Fruit fly (Drosophila melanogaster): ENCODE results near the gene Adck5.

The Adck5 gene

DNA sequence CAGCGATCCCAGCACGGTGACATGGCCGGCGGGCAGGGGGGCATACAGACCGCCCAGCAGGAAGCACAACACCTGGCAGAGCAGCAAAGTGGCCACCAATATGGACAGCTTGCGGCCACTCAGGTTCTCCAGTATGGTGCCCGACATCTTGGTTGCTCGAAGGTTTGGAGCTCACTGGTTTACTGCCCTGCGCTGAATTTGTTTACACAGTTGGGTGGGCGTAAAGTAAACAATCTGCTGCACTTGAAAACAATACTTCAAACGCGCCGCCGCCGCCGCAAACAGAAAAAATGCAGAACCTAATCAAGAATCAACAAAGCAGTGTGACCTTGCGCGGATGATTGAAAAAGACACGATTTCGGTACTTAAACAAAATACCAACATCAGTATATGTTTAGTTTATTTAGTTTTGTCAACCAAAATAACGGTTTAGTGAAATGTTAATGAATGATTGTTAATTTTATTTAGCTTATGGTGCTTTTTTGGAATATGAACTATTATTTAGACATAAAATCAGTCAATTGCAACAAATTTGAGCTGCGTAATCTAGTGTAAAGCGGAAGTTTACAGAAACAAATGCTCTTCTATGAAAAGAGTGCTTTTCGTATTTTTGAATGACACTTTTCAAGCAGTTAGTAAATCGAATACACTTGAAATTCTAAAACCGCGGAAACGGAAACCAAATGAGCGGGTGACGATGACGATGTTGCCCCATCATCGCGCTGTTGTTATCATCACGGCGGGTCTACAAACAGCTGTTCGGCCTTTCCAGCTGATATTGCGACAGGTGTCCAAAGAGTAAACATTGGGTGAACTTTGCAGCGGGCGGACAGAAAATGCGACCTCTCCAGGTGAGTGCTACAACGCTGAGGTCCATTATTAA, at the start of gene Adck5, which contains the start of gene wls:
Adck5 (plus strand) TSS at position 519 of the 883 bp plus-strand sequence.
wls (minus strand) TSS at position 327 of the 883 bp plus-strand sequence.
- TF ChIP-seq HLH106 (tag; optimal IDR thresholded peaks at IDR 0.05) (peak; percentile 45), foxo (GFP tag; optimal IDR thresholded peaks at IDR 0.05) (peak in 1 of 2 experiments; percentile 30), Abd-B (GFP tag; optimal IDR thresholded peaks at IDR 0.05) (no peak), GATAd (GFP tag; optimal IDR thresholded peaks at IDR 0.05) (no peak), CrebA (GFP tag; optimal IDR thresholded peaks at IDR 0.05; ENCODE audit: borderline replicate concordance) (no peak), h (GFP tag; optimal IDR thresholded peaks at IDR 0.05) (peak; percentile 72), ey (GFP tag; optimal IDR thresholded peaks at IDR 0.05) (peak; percentile 15), br (GFP tag; optimal IDR thresholded peaks at IDR 0.05) (peak; percentile 80), Hr83 (GFP tag; optimal IDR thresholded peaks at IDR 0.05; ENCODE audit: poor library complexity, severe bottlenecking) (peak; percentile 87), CG9705 (GFP tag; optimal IDR thresholded peaks at IDR 0.05) (peak; percentile 56), woc (GFP tag; optimal IDR thresholded peaks at IDR 0.05) (no peak), pan (optimal IDR thresholded peaks at IDR 0.05) (no peak), OdsH (GFP tag; optimal IDR thresholded peaks at IDR 0.05) (peak; percentile 64), usp (GFP tag; optimal IDR thresholded peaks at IDR 0.05) (no peak), fru (GFP tag; optimal IDR thresholded peaks at IDR 0.05) (peak; percentile 63), dmrt93B (GFP tag; optimal IDR thresholded peaks at IDR 0.05) (peak; percentile 74), Sp1 (GFP tag; optimal IDR thresholded peaks at IDR 0.05) (peak; percentile 57), Vsx2 (GFP tag; optimal IDR thresholded peaks at IDR 0.05; ENCODE audit: partially characterized antibody) (no peak), psq (GFP tag; optimal IDR thresholded peaks at IDR 0.05) (peak; percentile 9), Hr78 (GFP tag; optimal IDR thresholded peaks at IDR 0.05) (no peak), rgr (GFP tag; optimal IDR thresholded peaks at IDR 0.05) (peak; percentile 82), Jra (GFP tag; optimal IDR thresholded peaks at IDR 0.05) (no peak), N (GFP tag; optimal IDR thresholded peaks at IDR 0.05) (no peak), sv (GFP tag; optimal IDR thresholded peaks at IDR 0.05) (no peak)

DNA sequence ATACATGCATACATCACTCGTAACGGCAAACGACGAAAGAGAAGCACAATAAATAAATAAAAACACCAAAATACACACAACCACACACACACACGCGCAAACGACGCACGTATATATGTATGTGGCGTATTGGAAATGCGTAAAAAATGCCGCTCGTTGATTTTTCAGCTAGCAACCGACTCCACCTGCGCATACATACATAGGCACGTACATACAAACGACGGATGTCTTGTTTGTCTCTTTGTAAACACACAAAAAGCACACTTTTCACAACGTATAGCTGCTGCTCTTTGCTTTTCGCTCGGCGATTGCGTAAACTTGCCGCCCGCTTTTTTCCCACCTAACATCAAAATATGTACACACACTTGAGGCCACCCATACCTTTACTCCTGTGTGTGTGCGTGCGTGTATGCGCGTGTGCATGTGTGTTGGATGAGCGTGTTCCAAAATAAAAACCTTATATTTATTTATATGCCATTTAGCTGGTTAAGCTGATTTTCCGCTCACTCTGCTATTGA, 49.7 kb upstream of the Adck5 start:
- no peak for TF ChIP-seq CG9705 (GFP tag; optimal IDR thresholded peaks at IDR 0.05)
- no peak for TF ChIP-seq Sp1 (GFP tag; optimal IDR thresholded peaks at IDR 0.05)
- TF ChIP-seq CG32264 (GFP tag; optimal IDR thresholded peaks at IDR 0.05): no peak
- TF ChIP-seq N (GFP tag; optimal IDR thresholded peaks at IDR 0.05): peak; percentile 82
- no peak for TF ChIP-seq Hnf4 (GFP tag; optimal IDR thresholded peaks at IDR 0.05)
- TF ChIP-seq jim (GFP tag; optimal IDR thresholded peaks at IDR 0.05): peak; percentile 12
- no peak for TF ChIP-seq Myc (optimal IDR thresholded peaks at IDR 0.05)
- no peak for TF ChIP-seq foxo (GFP tag; optimal IDR thresholded peaks at IDR 0.05)
- TF ChIP-seq Hr83 (GFP tag; optimal IDR thresholded peaks at IDR 0.05; ENCODE audit: poor library complexity, severe bottlenecking): no peak
- TF ChIP-seq OdsH (GFP tag; optimal IDR thresholded peaks at IDR 0.05): no peak
- TF ChIP-seq usp (GFP tag; optimal IDR thresholded peaks at IDR 0.05): no peak
- no peak for TF ChIP-seq ey (GFP tag; optimal IDR thresholded peaks at IDR 0.05)
- no peak for TF ChIP-seq dsf (GFP tag; optimal IDR thresholded peaks at IDR 0.05; ENCODE audit: borderline replicate concordance)
- no peak for TF ChIP-seq GATAd (GFP tag; optimal IDR thresholded peaks at IDR 0.05)
- no peak for TF ChIP-seq HLH106 (tag; optimal IDR thresholded peaks at IDR 0.05)
- peak; percentile 3 for TF ChIP-seq sv (GFP tag; optimal IDR thresholded peaks at IDR 0.05)
- no peak for TF ChIP-seq lola (GFP tag; optimal IDR thresholded peaks at IDR 0.05)
- TF ChIP-seq br (GFP tag; optimal IDR thresholded peaks at IDR 0.05): no peak
- TF ChIP-seq Vsx2 (GFP tag; optimal IDR thresholded peaks at IDR 0.05; ENCODE audit: partially characterized antibody): no peak
- no peak for TF ChIP-seq dl (GFP tag; optimal IDR thresholded peaks at IDR 0.05; ENCODE audit: insufficient read depth in 1 of 2, partially characterized antibody in 2 of 2)
- no peak for TF ChIP-seq Mio (GFP tag; optimal IDR thresholded peaks at IDR 0.05)
- no peak for TF ChIP-seq Abd-B (GFP tag; optimal IDR thresholded peaks at IDR 0.05)
- no peak for TF ChIP-seq woc (GFP tag; optimal IDR thresholded peaks at IDR 0.05)
- TF ChIP-seq Dfd (GFP tag; optimal IDR thresholded peaks at IDR 0.05): no peak
- no peak for TF ChIP-seq dmrt93B (GFP tag; optimal IDR thresholded peaks at IDR 0.05)
- TF ChIP-seq pan (optimal IDR thresholded peaks at IDR 0.05): no peak
- TF ChIP-seq sage (GFP tag; optimal IDR thresholded peaks at IDR 0.05): no peak
- no peak for TF ChIP-seq Dif (GFP tag; optimal IDR thresholded peaks at IDR 0.05; ENCODE audit: partially characterized antibody)
- no peak for TF ChIP-seq Hr78 (GFP tag; optimal IDR thresholded peaks at IDR 0.05)
- no peak for TF ChIP-seq brk (GFP tag; optimal IDR thresholded peaks at IDR 0.05)
- no peak for TF ChIP-seq tai (GFP tag; optimal IDR thresholded peaks at IDR 0.05)
- TF ChIP-seq Jra (GFP tag; optimal IDR thresholded peaks at IDR 0.05): no peak
- no peak for TF ChIP-seq fru (GFP tag; optimal IDR thresholded peaks at IDR 0.05)
- TF ChIP-seq rgr (GFP tag; optimal IDR thresholded peaks at IDR 0.05): no peak
- peak; percentile 34 for TF ChIP-seq h (GFP tag; optimal IDR thresholded peaks at IDR 0.05)
- TF ChIP-seq psq (GFP tag; optimal IDR thresholded peaks at IDR 0.05): peak; percentile 18
- no peak for TF ChIP-seq Rel (GFP tag; optimal IDR thresholded peaks at IDR 0.05)
- no peak for TF ChIP-seq Rel (tag; optimal IDR thresholded peaks at IDR 0.05)
